Worm (Caenorhabditis elegans) whole organism, L1 larva: Measurements from ENCODE around the gene acs-21.

Experiments
- aly-2 ChIP-seq: fragments of 150-350 bp; optimal IDR thresholded peaks from 2 replicates; lab custom pipeline; 2014; ENCODE audit warnings: missing biosample characterization, missing genetic modification characterization
- ceh-88 ChIP-seq: fragments of 200-800 bp; sonication (Bioruptor generic); IDR thresholded peaks from 2 replicates; pipeline ENCODE4 v1.3.6; 2022; ENCODE audit warnings: missing genetic modification characterization, missing compliant biosample characterization
- irx-1 ChIP-seq: sonication (generic microtip); optimal IDR thresholded peaks from 2 replicates; lab custom pipeline; 2016; ENCODE audit warnings: missing genetic modification characterization, missing compliant biosample characterization
- lin-35 ChIP-seq, 2 experiments: fragments of 150-350 bp; optimal IDR thresholded peaks; 2 replicates each; lab custom pipeline; 2014; ENCODE audit warnings: missing biosample characterization in 2 of 2, missing genetic modification characterization in 2 of 2, missing genetic modification reagents in 2 of 2
- lin-39 ChIP-seq: fragments of 150-350 bp; optimal IDR thresholded peaks from 2 replicates; lab custom pipeline; 2014; ENCODE audit warnings: missing biosample characterization, missing genetic modification reagents, missing genetic modification characterization
- lsy-2 ChIP-seq, 2 experiments: fragments of 150-350 bp; optimal IDR thresholded peaks; 2 replicates each; lab custom pipeline; 2014; ENCODE audit warnings: missing biosample characterization in 2 of 2, missing genetic modification characterization in 2 of 2
- nhr-76 ChIP-seq: sonication (generic microtip); optimal IDR thresholded peaks from 2 replicates; lab custom pipeline; 2017; ENCODE audit warnings: missing biosample characterization, missing genetic modification characterization
- nhr-77 ChIP-seq: fragments of 150-350 bp; optimal IDR thresholded peaks from 2 replicates; lab custom pipeline; 2014; ENCODE audit warnings: missing biosample characterization, missing genetic modification characterization
- nhr-90 ChIP-seq: sonication (generic microtip); optimal IDR thresholded peaks from 2 replicates; lab custom pipeline; 2016; ENCODE audit warnings: mild to moderate bottlenecking, missing genetic modification characterization, missing compliant biosample characterization; ENCODE audit not compliant: poor library complexity
- pqm-1 ChIP-seq: sonication (generic microtip); optimal IDR thresholded peaks from 3 replicates; lab custom pipeline; 2017; ENCODE audit warnings: missing biosample characterization, missing genetic modification characterization
- tbx-2 ChIP-seq: sonication (generic microtip); optimal IDR thresholded peaks from 2 replicates; lab custom pipeline; 2016; ENCODE audit warnings: missing genetic modification characterization, missing compliant biosample characterization
- unc-130 ChIP-seq: fragments of 150-350 bp; optimal IDR thresholded peaks from 2 replicates; lab custom pipeline; 2017; ENCODE audit warnings: missing biosample characterization, missing genetic modification characterization, inconsistent platforms
- unc-86 ChIP-seq: sonication (generic microtip); optimal IDR thresholded peaks from 2 replicates; lab custom pipeline; 2016; ENCODE audit warnings: missing genetic modification characterization, missing compliant biosample characterization

DNA sequence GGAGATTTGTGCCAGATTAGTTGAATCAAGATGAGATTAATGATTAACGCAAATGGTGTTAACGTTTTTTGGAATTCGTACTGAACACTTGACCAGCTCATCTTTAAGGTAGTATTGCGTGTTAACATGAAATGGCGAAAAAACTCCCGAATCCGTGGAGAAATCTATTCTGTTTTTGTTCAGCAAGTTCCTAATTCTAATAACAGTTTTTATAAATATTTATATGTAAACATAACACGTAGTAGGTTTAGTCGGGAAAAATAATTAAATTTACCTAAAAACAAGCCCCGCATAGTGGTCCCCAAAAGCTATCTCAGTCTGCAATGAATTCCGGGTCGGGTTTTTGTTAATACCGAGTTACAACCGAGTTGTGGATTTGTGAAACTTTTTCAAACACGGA is 29.9 kb upstream of the acs-21 start, which contains the start of gene str-244:
- TF ChIP-seq aly-2, result no peak
- TF ChIP-seq lin-39 (tag; lab: Kevin White, UChicago), result no peak
- no peak for TF ChIP-seq tbx-2 (tag; lab: Kevin White, UChicago)
- TF ChIP-seq nhr-90 (tag; lab: Kevin White, UChicago), result no peak
- TF ChIP-seq unc-86, result no peak
- no peak for TF ChIP-seq irx-1 (tag; lab: Kevin White, UChicago)
- no peak for TF ChIP-seq nhr-76
- no peak for TF ChIP-seq ceh-88 (GFP tag; lab: Robert Waterston, UW)
- TF ChIP-seq pqm-1 (tag; lab: Kevin White, UChicago), result no peak
- TF ChIP-seq lin-35 (GFP tag; optimal IDR thresholded peaks at IDR 0.05; lab: Kevin White, UChicago), result no peak
- TF ChIP-seq unc-130 (tag; lab: Kevin White, UChicago), result no peak
- no peak for TF ChIP-seq nhr-77 (tag; lab: Kevin White, UChicago)
- no peak for TF ChIP-seq lsy-2 (tag; optimal IDR thresholded peaks at IDR 0.05; lab: Kevin White, UChicago)
